Fruit fly (Drosophila melanogaster) whole organism, embryonic: ENCODE data around the gene ND-24.

ENCODE experiments used
- Awh ChIP-seq: fragments of 200-800 bp; sonication (Bioruptor generic); IDR thresholded peaks from 2 replicates; pipeline ENCODE4, ENCODE4 v1.3.6; 2022; ENCODE audit warnings: missing biosample characterization, missing genetic modification characterization
- Bdp1 ChIP-seq: fragments of 200-800 bp; sonication (Bioruptor generic); optimal IDR thresholded peaks from 3 replicates; lab custom pipeline; 2016; ENCODE audit warnings: missing biosample characterization, missing genetic modification characterization
- CG10267 ChIP-seq: fragments of 200-800 bp; sonication (Bioruptor generic); optimal IDR thresholded peaks from 2 replicates; lab custom pipeline; 2018; ENCODE audit warnings: missing biosample characterization, mild to moderate bottlenecking, missing genetic modification characterization, moderate library complexity
- CG10321 ChIP-seq: fragments of 200-800 bp; sonication (Bioruptor generic); IDR thresholded peaks from 2 replicates; pipeline ENCODE4 v1.3.6; 2022; ENCODE audit warnings: missing biosample characterization, missing genetic modification characterization
- CG12104 ChIP-seq: fragments of 200-800 bp; sonication (Bioruptor generic); optimal IDR thresholded peaks from 3 replicates; lab custom pipeline; 2016; ENCODE audit warnings: missing biosample characterization, missing genetic modification characterization
- CG13424 ChIP-seq: fragments of 200-800 bp; sonication (Bioruptor generic); optimal IDR thresholded peaks from 2 replicates; lab custom pipeline; 2019; ENCODE audit warnings: missing biosample characterization, mild to moderate bottlenecking, missing genetic modification characterization, moderate library complexity
- CG14860 ChIP-seq: fragments of 200-800 bp; sonication (Bioruptor generic); IDR thresholded peaks from 3 replicates; pipeline ENCODE4 v1.3.6; 2022; ENCODE audit warnings: missing biosample characterization, missing genetic modification characterization; ENCODE audit not compliant: partially characterized antibody
- CG1529 ChIP-seq: fragments of 200-800 bp; sonication (Bioruptor generic); optimal IDR thresholded peaks from 3 replicates; lab custom pipeline; 2018; ENCODE audit warnings: missing biosample characterization, missing genetic modification characterization
- CG1603 ChIP-seq: fragments of 200-800 bp; sonication (Bioruptor generic); optimal IDR thresholded peaks from 2 replicates; lab custom pipeline; 2019; ENCODE audit warnings: missing biosample characterization, mild to moderate bottlenecking, missing genetic modification characterization, moderate library complexity
- CG17612 ChIP-seq: fragments of 200-800 bp; sonication (Bioruptor generic); IDR thresholded peaks from 2 replicates; pipeline ENCODE4 v1.3.6; 2022; ENCODE audit warnings: missing biosample characterization, missing genetic modification characterization
- CG18476 ChIP-seq: fragments of 200-800 bp; sonication (Bioruptor generic); optimal IDR thresholded peaks from 2 replicates; lab custom pipeline; 2016; ENCODE audit warnings: missing biosample characterization, mild to moderate bottlenecking, missing genetic modification characterization
- CG2678 ChIP-seq: fragments of 200-800 bp; sonication (Bioruptor generic); optimal IDR thresholded peaks from 3 replicates; lab custom pipeline; 2019; ENCODE audit warnings: missing biosample characterization, mild to moderate bottlenecking, missing genetic modification characterization, moderate library complexity
- CG31224 ChIP-seq: fragments of 200-800 bp; sonication (Bioruptor generic); IDR thresholded peaks from 2 replicates; pipeline ENCODE4 v1.3.6; 2022; ENCODE audit warnings: missing biosample characterization, missing genetic modification characterization
- CG3995 ChIP-seq: fragments of 200-800 bp; sonication (Bioruptor generic); optimal IDR thresholded peaks from 3 replicates; lab custom pipeline; 2016; ENCODE audit warnings: missing biosample characterization, missing genetic modification characterization
- CG42726 ChIP-seq: fragments of 200-800 bp; sonication (Bioruptor generic); IDR thresholded peaks from 2 replicates; pipeline ENCODE4 v1.3.6; 2022; ENCODE audit warnings: missing biosample characterization, missing genetic modification characterization; ENCODE audit not compliant: partially characterized antibody
- CG4404 ChIP-seq: fragments of 200-800 bp; sonication (Bioruptor generic); IDR thresholded peaks from 2 replicates; pipeline ENCODE4 v1.3.6; 2022; ENCODE audit warnings: missing biosample characterization, missing genetic modification characterization
- CG5245 ChIP-seq: fragments of 200-800 bp; sonication (Bioruptor generic); optimal IDR thresholded peaks from 3 replicates; lab custom pipeline; 2016; ENCODE audit warnings: missing biosample characterization, missing genetic modification characterization
- CG6254 ChIP-seq: fragments of 200-800 bp; sonication (Bioruptor generic); optimal IDR thresholded peaks from 3 replicates; lab custom pipeline; 2017; ENCODE audit warnings: mild to moderate bottlenecking, missing biosample characterization, missing genetic modification reagents, missing genetic modification characterization
- CG7839 ChIP-seq: fragments of 200-800 bp; sonication (Bioruptor generic); optimal IDR thresholded peaks from 3 replicates; lab custom pipeline; 2018; ENCODE audit warnings: missing biosample characterization, mild to moderate bottlenecking, missing genetic modification characterization, moderate library complexity
- CG8388 ChIP-seq: fragments of 200-800 bp; sonication (Bioruptor generic); optimal IDR thresholded peaks from 2 replicates; lab custom pipeline; 2019; ENCODE audit warnings: missing biosample characterization, mild to moderate bottlenecking, missing genetic modification characterization, moderate library complexity
- CG9215 ChIP-seq: fragments of 200-800 bp; sonication (Bioruptor generic); IDR thresholded peaks from 2 replicates; pipeline ENCODE4 v1.3.6; 2022; ENCODE audit warnings: missing biosample characterization, missing genetic modification characterization
- D19B ChIP-seq: fragments of 200-800 bp; sonication (Bioruptor generic); optimal IDR thresholded peaks from 2 replicates; lab custom pipeline; 2017; ENCODE audit warnings: missing biosample characterization, mild to moderate bottlenecking, missing genetic modification characterization
- Dfd ChIP-seq, 2 experiments: fragments of >200 bp; optimal IDR thresholded peaks; 2 replicates each; lab custom pipeline; 2017; ENCODE audit warnings: missing biosample characterization in 2 of 2, missing genetic modification characterization in 2 of 2
- Neu2 ChIP-seq: fragments of 200-800 bp; sonication (Bioruptor generic); optimal IDR thresholded peaks from 3 replicates; lab custom pipeline; 2016; ENCODE audit warnings: missing biosample characterization, missing genetic modification characterization, borderline replicate concordance
- Nf-YA ChIP-seq: fragments of 200-800 bp; sonication (Bioruptor generic); IDR thresholded peaks from 2 replicates; pipeline ENCODE4 v1.3.6; 2022; ENCODE audit warnings: missing biosample characterization, missing genetic modification characterization
- Rfx ChIP-seq: fragments of 200-800 bp; sonication (Bioruptor generic); IDR thresholded peaks from 2 replicates; pipeline ENCODE4 v1.3.6; 2022; ENCODE audit warnings: missing biosample characterization, missing genetic modification characterization
- Sox102F ChIP-seq: fragments of 200-800 bp; sonication (Bioruptor generic); optimal IDR thresholded peaks from 2 replicates; lab custom pipeline; 2018; ENCODE audit warnings: missing biosample characterization, mild to moderate bottlenecking, missing genetic modification characterization, moderate library complexity
- Spps ChIP-seq: fragments of 200-800 bp; sonication (Bioruptor generic); optimal IDR thresholded peaks from 2 replicates; lab custom pipeline; 2018; ENCODE audit warnings: missing biosample characterization, mild to moderate bottlenecking, missing genetic modification characterization
- bowl ChIP-seq: fragments of 200-800 bp; sonication (Bioruptor generic); IDR thresholded peaks from 2 replicates; pipeline ENCODE4 v1.3.6; 2022; ENCODE audit warnings: missing biosample characterization, missing genetic modification characterization
- chm ChIP-seq: fragments of 200-800 bp; sonication (Bioruptor generic); IDR thresholded peaks from 2 replicates; pipeline ENCODE4 v1.3.6; 2022; ENCODE audit warnings: missing biosample characterization, missing genetic modification characterization
- chn ChIP-seq: fragments of 200-800 bp; sonication (Bioruptor generic); optimal IDR thresholded peaks from 2 replicates; lab custom pipeline; 2016; ENCODE audit warnings: missing biosample characterization, missing genetic modification characterization
- croc ChIP-seq: fragments of 200-800 bp; sonication (Bioruptor generic); conservative IDR thresholded peaks from 3 replicates; pipeline ENCODE4 v1.3.6; 2022; ENCODE audit warnings: missing biosample characterization, missing genetic modification characterization
- crol ChIP-seq: fragments of 200-800 bp; sonication (Bioruptor generic); IDR thresholded peaks from 2 replicates; pipeline ENCODE4 v1.3.6; 2022; ENCODE audit warnings: missing biosample characterization, missing genetic modification characterization
- ems ChIP-seq: fragments of 200-800 bp; sonication (Bioruptor generic); optimal IDR thresholded peaks from 3 replicates; lab custom pipeline; 2016; ENCODE audit warnings: missing biosample characterization, missing genetic modification characterization
- fd3F ChIP-seq: fragments of 200-800 bp; sonication (Bioruptor generic); optimal IDR thresholded peaks from 2 replicates; lab custom pipeline; 2018; ENCODE audit warnings: missing biosample characterization, mild to moderate bottlenecking, missing genetic modification characterization, moderate library complexity
- gem ChIP-seq: fragments of 200-800 bp; sonication (Bioruptor generic); optimal IDR thresholded peaks from 2 replicates; lab custom pipeline; 2019; ENCODE audit warnings: missing biosample characterization, mild to moderate bottlenecking, missing genetic modification characterization, moderate library complexity
- gro ChIP-seq: fragments of 200-800 bp; sonication (Bioruptor generic); optimal IDR thresholded peaks from 2 replicates; lab custom pipeline; 2016; ENCODE audit warnings: missing biosample characterization, missing genetic modification characterization
- gsb ChIP-seq: fragments of 200-800 bp; sonication (Bioruptor generic); IDR thresholded peaks from 2 replicates; pipeline ENCODE4 v1.3.6; 2022; ENCODE audit warnings: missing biosample characterization, missing genetic modification characterization
- ham ChIP-seq: fragments of 200-800 bp; sonication (Bioruptor generic); IDR thresholded peaks from 2 replicates; pipeline ENCODE4 v1.3.6; 2022; ENCODE audit warnings: missing biosample characterization, missing genetic modification characterization
- hth ChIP-seq: fragments of >200 bp; optimal IDR thresholded peaks from 2 replicates; lab custom pipeline; 2017; ENCODE audit warnings: inconsistent platforms
- jing ChIP-seq: fragments of 200-800 bp; sonication (Bioruptor generic); optimal IDR thresholded peaks from 2 replicates; lab custom pipeline; 2018; ENCODE audit warnings: missing biosample characterization, mild to moderate bottlenecking, missing genetic modification characterization
- kah ChIP-seq: fragments of 200-800 bp; sonication (Bioruptor generic); optimal IDR thresholded peaks from 2 replicates; lab custom pipeline; 2018; ENCODE audit warnings: missing biosample characterization, mild to moderate bottlenecking, missing genetic modification characterization
- mam ChIP-seq: fragments of 200-800 bp; sonication (Bioruptor generic); optimal IDR thresholded peaks from 3 replicates; lab custom pipeline; 2016; ENCODE audit warnings: missing biosample characterization, missing genetic modification characterization
- mirr ChIP-seq: fragments of 200-800 bp; sonication (Bioruptor generic); optimal IDR thresholded peaks from 3 replicates; lab custom pipeline; 2018; ENCODE audit warnings: missing biosample characterization, mild to moderate bottlenecking, missing genetic modification characterization
- mld ChIP-seq: fragments of 200-800 bp; sonication (Bioruptor generic); IDR thresholded peaks from 3 replicates; pipeline ENCODE4 v1.3.6; 2022; ENCODE audit warnings: missing biosample characterization, missing genetic modification characterization; ENCODE audit not compliant: partially characterized antibody
- peb ChIP-seq: fragments of 200-800 bp; sonication (Bioruptor generic); IDR thresholded peaks from 2 replicates; pipeline ENCODE4 v1.3.6; 2022; ENCODE audit warnings: missing biosample characterization, missing genetic modification characterization
- pnt ChIP-seq: fragments of 200-800 bp; sonication (Bioruptor generic); optimal IDR thresholded peaks from 3 replicates; lab custom pipeline; 2016; ENCODE audit warnings: missing biosample characterization, missing genetic modification characterization
- sima ChIP-seq: fragments of 200-800 bp; sonication (Bioruptor generic); optimal IDR thresholded peaks from 2 replicates; lab custom pipeline; 2016; ENCODE audit warnings: missing biosample characterization, missing genetic modification characterization
- slou ChIP-seq: fragments of 200-800 bp; sonication (Bioruptor generic); optimal IDR thresholded peaks from 3 replicates; lab custom pipeline; 2016; ENCODE audit warnings: missing biosample characterization, missing genetic modification characterization
- slp2 ChIP-seq: fragments of 200-800 bp; sonication (Bioruptor generic); optimal IDR thresholded peaks from 2 replicates; lab custom pipeline; 2016; ENCODE audit warnings: missing biosample characterization, missing genetic modification characterization
- trh ChIP-seq: fragments of 200-800 bp; sonication (Bioruptor generic); optimal IDR thresholded peaks from 2 replicates; lab custom pipeline; 2016; ENCODE audit warnings: missing biosample characterization, missing genetic modification characterization
- tx ChIP-seq: fragments of 200-800 bp; sonication (Bioruptor generic); optimal IDR thresholded peaks from 2 replicates; lab custom pipeline; 2016; ENCODE audit warnings: missing biosample characterization, missing genetic modification characterization
- zfh1 ChIP-seq: fragments of 200-800 bp; sonication (Bioruptor generic); IDR thresholded peaks from 3 replicates; pipeline ENCODE4 v1.3.6; 2022; ENCODE audit warnings: missing biosample characterization, missing genetic modification characterization

ND-24 gene

dm6 chrX:17582650-17583049, 49.2 kb upstream of the ND-24 start (continued):
- TF ChIP-seq Rfx (GFP tag; lab: Robert Waterston, UW) (peak; percentile 10; the same call in 1 of the 2 replicates), D19B (GFP tag; lab: Kevin White, UChicago) (no peak), CG1603 (tag; lab: Kevin White, UChicago) (no peak), fd3F (GFP tag; lab: Kevin White, UChicago) (peak; percentile 25), mld (GFP tag; lab: Robert Waterston, UW) (no peak), Spps (tag; lab: Kevin White, UChicago) (no peak), CG4404 (GFP tag; lab: Robert Waterston, UW) (no peak), CG17612 (GFP tag; lab: Robert Waterston, UW) (no peak), CG7839 (tag; lab: Kevin White, UChicago) (peak; percentile 2), CG5245 (GFP tag; lab: Kevin White, UChicago) (no peak), chn (GFP tag; lab: Kevin White, UChicago) (no peak), chm (no peak), slou (GFP tag; lab: Kevin White, UChicago) (no peak), sima (GFP tag; lab: Kevin White, UChicago) (no peak), Awh (GFP tag; lab: Robert Waterston, UW) (peak; percentile 50; the same call in 1 of the 2 replicates), zfh1 (peak; percentile 39; the same call in 1 of the 3 replicates), trh (no peak), gro (GFP tag; lab: Kevin White, UChicago) (no peak), bowl (GFP tag; lab: Robert Waterston, UW) (no peak), CG2678 (tag; lab: Kevin White, UChicago) (peak; percentile 59), tx (GFP tag; lab: Kevin White, UChicago) (no peak), mam (no peak), crol (no peak), peb (GFP tag; lab: Robert Waterston, UW) (no peak), gsb (GFP tag; lab: Robert Waterston, UW) (no peak), jing (no peak), CG6254 (GFP tag; lab: Kevin White, UChicago) (no peak), Sox102F (GFP tag; lab: Kevin White, UChicago) (peak; percentile 47), CG8388 (GFP tag; lab: Kevin White, UChicago) (peak; percentile 10), CG12104 (GFP tag; lab: Kevin White, UChicago) (no peak), ham (GFP tag; lab: Robert Waterston, UW) (no peak), kah (GFP tag; lab: Kevin White, UChicago) (no peak), mirr (GFP tag; lab: Kevin White, UChicago) (no peak), slp2 (GFP tag; lab: Kevin White, UChicago) (no peak), CG42726 (GFP tag; lab: Robert Waterston, UW) (no peak), CG1529 (GFP tag; lab: Kevin White, UChicago) (peak; percentile 39), Nf-YA (GFP tag; lab: Robert Waterston, UW) (no peak), CG10321 (GFP tag; lab: Robert Waterston, UW) (no peak), hth (lab: Kevin White, UChicago) (no peak), CG13424 (tag; lab: Kevin White, UChicago) (peak; percentile 14), gem (tag; lab: Kevin White, UChicago) (peak; percentile 52), CG14860 (GFP tag; lab: Robert Waterston, UW) (no peak), CG3995 (GFP tag; lab: Kevin White, UChicago) (no peak), croc (GFP tag; lab: Robert Waterston, UW) (no peak), CG9215 (no peak), ems (GFP tag; lab: Kevin White, UChicago) (no peak), Neu2 (no peak), Bdp1 (peak; percentile 27), CG31224 (GFP tag; lab: Robert Waterston, UW) (no peak), Dfd (GFP tag; optimal IDR thresholded peaks at IDR 0.05; lab: Kevin White, UChicago) (no peak), CG10267 (no peak), pnt (GFP tag; lab: Kevin White, UChicago) (peak; percentile 2), CG18476 (GFP tag; lab: Kevin White, UChicago) (peak; percentile 9)
